Fruit fly (Drosophila melanogaster): Measurements from ENCODE around the gene CG11426.
A peak's percentile ranks its signal among the peaks of the same experiment; 100 is the strongest.

The CG11426 gene

dm6 chr3L:22471586-22472291, 1.4 kb downstream of the CG11426 start:
- peak; percentile 18 for TF ChIP-seq CG17801 (GFP tag; optimal IDR thresholded peaks at IDR 0.05; ENCODE audit: partially characterized antibody)

dm6 chr3L:22474081-22474845, 3.9 kb downstream of the CG11426 start, which contains the start of gene CG11425:
CG11425 (plus strand) TSS chr3L:22474795.
- TF ChIP-seq CG17801 (GFP tag; optimal IDR thresholded peaks at IDR 0.05; ENCODE audit: partially characterized antibody): no peak

- TF ChIP-seq CG17801 (GFP tag; optimal IDR thresholded peaks at IDR 0.05; ENCODE audit: partially characterized antibody): no peak
Measured at dm6 chr3L:22483452-22483851, 13.1 kb downstream of the CG11426 start.

- TF ChIP-seq CG17801 (GFP tag; optimal IDR thresholded peaks at IDR 0.05; ENCODE audit: partially characterized antibody): no peak
Measured at dm6 chr3L:22497594-22497993, 27.2 kb downstream of the CG11426 start.

- no peak for TF ChIP-seq CG17801 (GFP tag; optimal IDR thresholded peaks at IDR 0.05; ENCODE audit: partially characterized antibody)
Measured at dm6 chr3L:22501300-22501699, 30.9 kb downstream of the CG11426 start, which contains the start of gene CG43312. CG43312 (plus strand) TSS chr3L:22501600.

- no peak for TF ChIP-seq CG17801 (GFP tag; optimal IDR thresholded peaks at IDR 0.05; ENCODE audit: partially characterized antibody)
Measured at dm6 chr3L:22503730-22504129, 33.4 kb downstream of the CG11426 start, which contains the start of gene CG43331. CG43331 (minus strand) TSS chr3L:22503830.

dm6 chr3L:22504323-22504722, 34.0 kb downstream of the CG11426 start, which contains the start of gene CG43330:
CG43330 (minus strand) TSS chr3L:22504423.
- no peak for TF ChIP-seq CG17801 (GFP tag; optimal IDR thresholded peaks at IDR 0.05; ENCODE audit: partially characterized antibody)

- TF ChIP-seq CG17801 (GFP tag; optimal IDR thresholded peaks at IDR 0.05; ENCODE audit: partially characterized antibody): no peak
Measured at dm6 chr3L:22505118-22505517, 34.8 kb downstream of the CG11426 start, which contains the start of gene CG43329. CG43329 (minus strand) TSS chr3L:22505218.

dm6 chr3L:22520017-22520416, 49.7 kb downstream of the CG11426 start:
- no peak for TF ChIP-seq CG17801 (GFP tag; optimal IDR thresholded peaks at IDR 0.05; ENCODE audit: partially characterized antibody)
